Worm (Caenorhabditis elegans) whole organism, L4 larva: ENCODE results near the gene R11D1.1.

ENCODE experiments used
- D1046.2 ChIP-seq: fragments of 200-800 bp; sonication (Bioruptor generic); IDR thresholded peaks from 2 replicates; pipeline ENCODE4 v1.3.6; 2022; ENCODE audit warnings: missing genetic modification characterization, missing compliant biosample characterization
- aha-1 ChIP-seq: fragments of 150-350 bp; peaks from one replicate; lab custom pipeline; 2014; ENCODE audit warnings: missing biosample characterization, missing genetic modification characterization
- ama-1 ChIP-seq: fragments of 150-350 bp; optimal IDR thresholded peaks from 2 replicates; lab custom pipeline; 2014; ENCODE audit warnings: inconsistent platforms, mixed read lengths
- daf-12 ChIP-seq: fragments of 150-350 bp; optimal IDR thresholded peaks from 2 replicates; lab custom pipeline; 2014; ENCODE audit warnings: missing biosample characterization, missing genetic modification reagents, missing genetic modification characterization
- lin-13 ChIP-seq: fragments of 150-350 bp; optimal IDR thresholded peaks from 2 replicates; lab custom pipeline; 2014; ENCODE audit warnings: missing biosample characterization, missing genetic modification reagents, missing genetic modification characterization
- nhr-10 ChIP-seq: fragments of 150-350 bp; optimal IDR thresholded peaks from 2 replicates; lab custom pipeline; 2014; ENCODE audit warnings: missing biosample characterization, missing genetic modification characterization
- vab-7 ChIP-seq: fragments of 200-800 bp; sonication (Bioruptor generic); IDR thresholded peaks from 2 replicates; pipeline ENCODE4 v1.3.6; 2022; ENCODE audit warnings: missing genetic modification reagents, missing genetic modification characterization, missing compliant biosample characterization

DNA sequence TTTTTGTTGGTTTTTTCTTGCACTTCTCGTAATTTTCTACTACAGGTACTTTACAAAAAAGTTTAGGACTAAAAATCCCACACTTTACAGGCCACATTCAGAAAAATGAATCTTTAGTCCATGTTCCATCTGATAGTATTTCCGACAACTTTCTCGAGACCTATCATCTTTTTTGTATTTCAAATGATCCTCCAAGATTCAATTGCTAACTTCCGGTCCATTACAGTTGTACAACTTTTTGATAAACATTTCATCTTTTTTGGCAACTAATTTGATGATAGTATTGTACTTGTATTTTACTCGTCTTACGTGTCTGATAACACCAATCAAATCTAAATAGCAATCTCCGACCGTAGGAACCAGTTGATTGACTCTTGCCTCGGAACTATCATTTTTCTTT is 36.8 kb upstream of the R11D1.1 start:
- TF ChIP-seq daf-12 (no peak), vab-7 (GFP tag; lab: Robert Waterston, UW) (no peak), lin-13 (GFP tag; lab: Kevin White, UChicago) (no peak), nhr-10 (tag; lab: Kevin White, UChicago) (no peak), aha-1 (tag; lab: Kevin White, UChicago) (no peak), ama-1 (lab: Kevin White, UChicago) (no peak), D1046.2 (GFP tag; lab: Robert Waterston, UW) (no peak)
